Fruit fly (Drosophila melanogaster): ENCODE data around the gene CG16710.

DNA sequence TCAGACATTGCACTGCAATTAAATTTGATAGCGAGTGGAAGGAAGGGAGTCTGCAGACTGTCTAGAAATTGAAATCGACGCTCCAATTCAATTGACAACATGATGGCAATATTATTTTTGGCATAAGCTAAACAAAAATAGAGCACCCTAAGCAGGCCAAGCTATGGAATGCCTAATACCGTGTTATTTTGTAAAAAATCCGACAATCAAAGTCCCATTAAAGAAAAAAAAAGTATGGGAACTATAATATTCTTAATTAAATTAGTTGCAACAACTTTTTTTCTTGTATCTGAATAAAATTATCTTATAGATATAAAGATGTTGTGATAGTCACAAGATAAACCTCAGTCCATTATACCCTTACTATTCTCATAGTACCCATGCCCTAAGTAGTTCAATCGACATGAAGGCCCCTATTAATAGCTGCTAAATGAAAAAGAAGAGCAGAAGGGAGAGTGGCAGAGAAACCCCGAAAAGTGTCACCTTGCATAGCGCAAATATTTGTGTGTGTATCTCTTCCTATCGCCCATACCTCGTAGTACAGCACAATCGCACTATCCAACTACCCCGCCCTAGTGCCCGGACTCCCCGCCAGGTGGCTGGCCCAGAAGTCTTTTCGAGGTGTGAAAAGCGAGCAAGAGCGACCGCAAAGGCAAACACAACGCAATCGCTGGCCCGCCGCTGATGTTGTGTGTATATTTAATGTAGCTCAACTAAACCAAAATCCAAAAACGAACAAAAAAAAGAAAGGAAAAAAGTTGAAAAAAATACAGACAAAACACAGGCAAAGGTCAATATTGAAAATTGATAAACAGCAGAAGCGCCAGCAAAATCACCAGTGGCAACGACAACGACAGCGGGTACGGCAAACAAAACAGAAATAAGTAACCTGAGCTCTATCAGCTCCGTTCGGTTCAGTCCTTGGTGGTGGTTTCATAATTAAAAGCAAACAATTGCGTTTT, 24.7 kb upstream of the CG16710 start:
- TF ChIP-seq CG11762 (GFP tag; optimal IDR thresholded peaks at IDR 0.05; ENCODE audit: insufficient read depth): no peak
- TF ChIP-seq CG6276 (GFP tag; optimal IDR thresholded peaks at IDR 0.05): peak; percentile 19
- TF ChIP-seq Smox (GFP tag; optimal IDR thresholded peaks at IDR 0.05): no peak
- TF ChIP-seq lz (GFP tag; optimal IDR thresholded peaks at IDR 0.05): no peak
- no peak for TF ChIP-seq Gug (GFP tag; IDR thresholded peaks at IDR 0.05)
- TF ChIP-seq Eip78C (GFP tag): peak; percentile 57
- TF ChIP-seq cyc (GFP tag; optimal IDR thresholded peaks at IDR 0.05): no peak
- TF ChIP-seq CG3919 (GFP tag; optimal IDR thresholded peaks at IDR 0.05): peak; percentile 29
